Worm (Caenorhabditis elegans) whole organism, midembryonic: ENCODE measurements around the gene Y50E8A.6.

Experiments used
- T22C8.4 ChIP-seq: fragments of 200-800 bp; sonication (Bioruptor generic); IDR thresholded peaks from 2 replicates; pipeline ENCODE4 v1.3.6; 2022; ENCODE audit warnings: missing genetic modification characterization, missing compliant biosample characterization
- cog-1 ChIP-seq: sonication (generic microtip); optimal IDR thresholded peaks from 2 replicates; lab custom pipeline; 2016; ENCODE audit warnings: missing genetic modification characterization, missing compliant biosample characterization
- flt-1 ChIP-seq: fragments of 200-800 bp; sonication (Bioruptor generic); IDR thresholded peaks from 2 replicates; pipeline ENCODE4 v1.3.6; 2022; ENCODE audit warnings: missing genetic modification characterization, missing compliant biosample characterization
- klf-2 ChIP-seq: fragments of 200-800 bp; sonication (Bioruptor generic); conservative IDR thresholded peaks from 2 replicates; pipeline ENCODE4 v1.3.6; 2022; ENCODE audit warnings: missing genetic modification reagents, missing genetic modification characterization, missing compliant biosample characterization
- med-1 ChIP-seq: sonication (generic microtip); optimal IDR thresholded peaks from 2 replicates; lab custom pipeline; 2017; ENCODE audit warnings: missing genetic modification characterization, mild to moderate bottlenecking, missing compliant biosample characterization, antibody characterized with exemption, missing genetic modification reagents; ENCODE audit not compliant: insufficient read depth
- ref-1 ChIP-seq: fragments of 200-800 bp; sonication (Bioruptor generic); conservative IDR thresholded peaks from 2 replicates; pipeline ENCODE4 v1.3.6; 2022; ENCODE audit warnings: missing genetic modification reagents, missing genetic modification characterization, missing compliant biosample characterization
- tab-1 ChIP-seq: fragments of 200-800 bp; sonication (Bioruptor generic); IDR thresholded peaks from 2 replicates; pipeline ENCODE4 v1.3.6; 2022; ENCODE audit warnings: missing genetic modification characterization, missing compliant biosample characterization
- ztf-23 ChIP-seq: fragments of 200-800 bp; sonication (Bioruptor generic); IDR thresholded peaks from 2 replicates; pipeline ENCODE4 v1.3.6; 2022; ENCODE audit warnings: missing genetic modification reagents, missing genetic modification characterization, missing compliant biosample characterization
- ztf-29 ChIP-seq: fragments of 200-800 bp; sonication (Bioruptor generic); IDR thresholded peaks from 2 replicates; pipeline ENCODE4 v1.3.6; 2022; ENCODE audit warnings: missing genetic modification reagents, missing genetic modification characterization, missing compliant biosample characterization

- no peak for TF ChIP-seq med-1
- TF ChIP-seq ztf-23 (GFP tag; lab: Robert Waterston, UW): no peak
- no peak for TF ChIP-seq flt-1 (GFP tag; lab: Robert Waterston, UW)
- no peak for TF ChIP-seq tab-1 (GFP tag; lab: Robert Waterston, UW)
- TF ChIP-seq T22C8.4: no peak
- TF ChIP-seq klf-2 (GFP tag; lab: Robert Waterston, UW): no peak
- TF ChIP-seq ztf-29 (GFP tag; lab: Robert Waterston, UW): no peak
- TF ChIP-seq cog-1: no peak
- no peak for TF ChIP-seq ref-1 (GFP tag; lab: Robert Waterston, UW)
These were observed 25.0 kb downstream of the Y50E8A.6 start, which contains the start of gene fbxa-147 for ce11 chrV:14716114-14716513.
